Worm (Caenorhabditis elegans) whole organism, L2 larva: Measurements from ENCODE around the gene C16C8.16.

Source experiments
- F13H6.1 ChIP-seq: sonication (generic microtip); optimal IDR thresholded peaks from 2 replicates; lab custom pipeline; 2016; ENCODE audit warnings: missing genetic modification characterization, missing compliant biosample characterization
- ama-1 ChIP-seq: fragments of 150-350 bp; optimal IDR thresholded peaks from 2 replicates; lab custom pipeline; 2018; ENCODE audit warnings: inconsistent platforms
- blmp-1 ChIP-seq: sonication (generic microtip); optimal IDR thresholded peaks from 2 replicates; lab custom pipeline; 2017; ENCODE audit warnings: missing genetic modification characterization, mild to moderate bottlenecking, missing compliant biosample characterization, antibody characterized with exemption, moderate library complexity; ENCODE audit not compliant: insufficient read depth
- lsy-2 ChIP-seq, 2 experiments: fragments of 150-350 bp in 1 of 2; sonication (generic microtip) in 1 of 2; optimal IDR thresholded peaks; 2 replicates each; lab custom pipeline; 2014 to 2017; ENCODE audit warnings: missing biosample characterization in 2 of 2, missing genetic modification characterization in 2 of 2
- nhr-10 ChIP-seq: sonication (generic microtip); optimal IDR thresholded peaks from 2 replicates; lab custom pipeline; 2017; ENCODE audit warnings: missing biosample characterization, missing genetic modification characterization
- nhr-12 ChIP-seq: fragments of 150-350 bp; optimal IDR thresholded peaks from 2 replicates; lab custom pipeline; 2014; ENCODE audit warnings: missing biosample characterization, missing genetic modification characterization
- nhr-237 ChIP-seq: fragments of 150-350 bp; optimal IDR thresholded peaks from 2 replicates; lab custom pipeline; 2014; ENCODE audit warnings: missing biosample characterization, missing genetic modification characterization

- no peak for TF ChIP-seq F13H6.1 (tag; lab: Kevin White, UChicago)
- TF ChIP-seq blmp-1: no peak
- TF ChIP-seq lsy-2 (tag; optimal IDR thresholded peaks at IDR 0.05; lab: Kevin White, UChicago): no peak
- no peak for TF ChIP-seq nhr-237
- TF ChIP-seq nhr-12 (tag; lab: Kevin White, UChicago): no peak
- TF ChIP-seq ama-1: no peak
- TF ChIP-seq nhr-10 (tag; lab: Kevin White, UChicago): no peak
Observed at ce11 chrII:3472316-3472715, 26.8 kb downstream of the C16C8.16 start, which contains the start of gene Y49F6B.12.
